Fruit fly (Drosophila melanogaster): ENCODE data around the gene Teh4.

The Teh4 gene

DNA sequence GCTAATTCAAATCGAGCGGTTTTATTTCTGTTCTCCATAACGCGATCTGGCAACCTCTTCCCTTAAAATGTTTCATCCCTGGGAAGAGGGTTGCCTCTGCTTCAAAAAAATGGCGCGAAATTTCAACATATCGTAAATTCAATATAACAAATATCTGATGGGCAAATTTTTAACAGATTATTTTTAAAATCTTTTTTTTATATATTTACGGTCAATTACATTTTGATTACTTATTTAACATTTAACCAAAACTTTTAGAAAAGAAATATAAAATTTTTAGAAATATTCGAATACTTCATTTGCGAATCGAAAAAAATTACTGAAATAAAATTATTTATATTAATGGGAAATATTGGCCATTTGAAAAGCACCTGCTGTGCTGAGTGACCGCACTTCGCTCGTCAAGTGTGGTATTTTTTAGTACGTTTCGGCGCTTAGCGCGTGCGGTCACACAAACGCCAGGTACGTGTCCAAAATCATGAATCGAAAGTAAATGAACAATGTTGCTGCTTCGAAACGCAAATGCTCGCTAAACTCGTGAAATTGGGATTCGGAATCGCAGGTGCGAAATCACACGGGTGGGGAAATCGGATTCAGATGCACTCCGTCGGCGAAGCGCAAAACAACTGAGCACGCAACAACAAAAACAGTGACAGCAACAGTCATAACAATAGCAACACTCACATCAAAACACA is 8.0 kb downstream of the Teh4 start, which contains the start of gene Ero1L (continued):
- TF ChIP-seq crol (GFP tag; IDR thresholded peaks at IDR 0.05), result no peak
- no peak for TF ChIP-seq CG2129 (GFP tag; IDR thresholded peaks at IDR 0.05; ENCODE audit: partially characterized antibody)
- TF ChIP-seq CG18764 (GFP tag; optimal IDR thresholded peaks at IDR 0.05), result no peak
- no peak for TF ChIP-seq CG7372 (GFP tag; IDR thresholded peaks at IDR 0.05)
- TF ChIP-seq Hr78 (GFP tag; optimal IDR thresholded peaks at IDR 0.05), result no peak
- no peak for TF ChIP-seq ranshi (GFP tag; IDR thresholded peaks at IDR 0.05)
- peak; percentile 37; the same call in 1 of the 2 replicates for TF ChIP-seq amos (GFP tag; IDR thresholded peaks at IDR 0.05; ENCODE audit: partially characterized antibody)
- no peak for TF ChIP-seq dysf (GFP tag; IDR thresholded peaks at IDR 0.05)
- 0 out of 2 replicates have a peak, but pooled peaks have one; percentile 50 for TF ChIP-seq ato (GFP tag; IDR thresholded peaks at IDR 0.05; ENCODE audit: partially characterized antibody)
- peak; percentile 81 for TF ChIP-seq YL-1 (GFP tag; optimal IDR thresholded peaks at IDR 0.05)
- TF ChIP-seq stwl (tag; optimal IDR thresholded peaks at IDR 0.05), result peak; percentile 65
- no peak for TF ChIP-seq CG4707 (GFP tag; optimal IDR thresholded peaks at IDR 0.05)
- TF ChIP-seq CG15601 (tag; optimal IDR thresholded peaks at IDR 0.05), result peak; percentile 45
- TF ChIP-seq ash1 (GFP tag; optimal IDR thresholded peaks at IDR 0.05), result no peak
- TF ChIP-seq CG4820 (GFP tag; optimal IDR thresholded peaks at IDR 0.05), result peak; percentile 11
- TF ChIP-seq corto (GFP tag; optimal IDR thresholded peaks at IDR 0.05), result no peak
- no peak for TF ChIP-seq Bteb2 (GFP tag; optimal IDR thresholded peaks at IDR 0.05)
- TF ChIP-seq zfh2 (GFP tag; optimal IDR thresholded peaks at IDR 0.05), result no peak
- TF ChIP-seq CG6854 (GFP tag; optimal IDR thresholded peaks at IDR 0.05), result no peak
- TF ChIP-seq lilli (GFP tag; optimal IDR thresholded peaks at IDR 0.05), result peak; percentile 34
- peak; percentile 15 for TF ChIP-seq scrt (GFP tag; optimal IDR thresholded peaks at IDR 0.05)
- no peak for TF ChIP-seq CG34376 (GFP tag; optimal IDR thresholded peaks at IDR 0.05)
- TF ChIP-seq CG17359 (tag; optimal IDR thresholded peaks at IDR 0.05), result peak; percentile 29
- TF ChIP-seq CG10147 (GFP tag; optimal IDR thresholded peaks at IDR 0.05), result peak; percentile 36
- peak; percentile 48; the same call in 1 of the 4 replicates for TF ChIP-seq chinmo (GFP tag; IDR thresholded peaks at IDR 0.05; ENCODE audit: partially characterized antibody)
- no peak for TF ChIP-seq CG1792 (GFP tag; optimal IDR thresholded peaks at IDR 0.05)
- no peak for TF ChIP-seq CG6272 (GFP tag; IDR thresholded peaks at IDR 0.05)
- no peak for TF ChIP-seq ro (GFP tag; IDR thresholded peaks at IDR 0.05)
- TF ChIP-seq seq (GFP tag; IDR thresholded peaks at IDR 0.05), result no peak
- peak in 1 of 3 experiments; percentile 24 for TF ChIP-seq Stat92E (GFP tag; optimal IDR thresholded peaks at IDR 0.05)
- TF ChIP-seq sug (tag; optimal IDR thresholded peaks at IDR 0.05), result no peak
- TF ChIP-seq sr (GFP tag; IDR thresholded peaks at IDR 0.05), result no peak
- TF ChIP-seq CG8281 (tag; optimal IDR thresholded peaks at IDR 0.05), result no peak
- no peak for TF ChIP-seq CrebB (tag; optimal IDR thresholded peaks at IDR 0.05)
- no peak for TF ChIP-seq sob (GFP tag; IDR thresholded peaks at IDR 0.05)
- TF ChIP-seq CG17568 (GFP tag; optimal IDR thresholded peaks at IDR 0.05), result no peak
- no peak for TF ChIP-seq Hsf (GFP tag; optimal IDR thresholded peaks at IDR 0.05)
- TF ChIP-seq CG3847 (GFP tag; IDR thresholded peaks at IDR 0.05), result peak; percentile 54
- no peak for TF ChIP-seq D19B (GFP tag; optimal IDR thresholded peaks at IDR 0.05)
- no peak for TF ChIP-seq Spps (tag; optimal IDR thresholded peaks at IDR 0.05)
- TF ChIP-seq tup (GFP tag; optimal IDR thresholded peaks at IDR 0.05), result no peak
- TF ChIP-seq CG8924 (tag; optimal IDR thresholded peaks at IDR 0.05), result no peak
- peak; percentile 63 for TF ChIP-seq pzg (GFP tag; optimal IDR thresholded peaks at IDR 0.05)
- TF ChIP-seq CG32772 (GFP tag; IDR thresholded peaks at IDR 0.05), result no peak
- no peak for TF ChIP-seq B-H2 (GFP tag; optimal IDR thresholded peaks at IDR 0.05)
- no peak for TF ChIP-seq hkb (optimal IDR thresholded peaks at IDR 0.05)
- TF ChIP-seq hkb (GFP tag; IDR thresholded peaks at IDR 0.05), result no peak
- TF ChIP-seq bigmax (GFP tag; optimal IDR thresholded peaks at IDR 0.05), result no peak
- peak; percentile 87 for TF ChIP-seq CG4617 (GFP tag; optimal IDR thresholded peaks at IDR 0.05; ENCODE audit: borderline replicate concordance)

Measured in whole organism, embryonic.